Worm (Caenorhabditis elegans): ENCODE results near the gene vrp-1.
A peak's percentile ranks its signal among the peaks of the same experiment; 100 is the strongest.

DNA sequence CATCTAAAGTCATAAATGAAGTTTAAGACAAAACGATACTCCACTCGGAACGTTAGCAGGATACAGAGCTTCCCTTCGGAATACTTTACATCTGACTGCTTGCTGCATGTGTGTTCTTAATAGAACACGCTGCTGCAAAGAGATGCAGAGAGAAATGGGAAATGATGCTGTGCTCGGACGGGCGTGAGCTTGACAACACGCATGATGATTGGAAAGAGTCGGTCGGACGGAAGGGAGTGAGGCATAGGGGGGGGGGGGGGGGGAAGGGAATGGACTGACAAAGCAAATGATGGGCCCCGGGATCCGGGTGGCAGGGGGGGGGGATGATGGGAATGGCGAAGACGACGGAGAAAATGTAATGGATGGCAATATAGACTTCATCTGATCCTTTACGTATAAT is 15.1 kb upstream of the vrp-1 start:
- TF ChIP-seq ama-1 (optimal IDR thresholded peaks at IDR 0.05): no peak
- TF ChIP-seq sea-1 (GFP tag; conservative IDR thresholded peaks at IDR 0.05): no peak
- no peak for TF ChIP-seq aly-1 (tag; optimal IDR thresholded peaks at IDR 0.05)
- TF ChIP-seq tbx-37 (GFP tag; conservative IDR thresholded peaks at IDR 0.05): no peak
- TF ChIP-seq flt-1 (GFP tag; IDR thresholded peaks at IDR 0.05): no peak
- TF ChIP-seq scrt-1 (GFP tag; IDR thresholded peaks at IDR 0.05): no peak
- TF ChIP-seq B0310.2 (tag; optimal IDR thresholded peaks at IDR 0.05): no peak
- TF ChIP-seq hmg-4 (GFP tag; optimal IDR thresholded peaks at IDR 0.05): peak; percentile 18
- TF ChIP-seq ceh-13 (GFP tag; optimal IDR thresholded peaks at IDR 0.05): no peak

Data from whole organism, early embryonic.